Worm (Caenorhabditis elegans): ENCODE measurements around the gene B0310.1.

Gene B0310.1

ce11 chrX:535728-536127, 42.7 kb downstream of the B0310.1 start, which contains the start of gene F28C10.3:
Gene F28C10.3, minus strand, starts transcription at chrX:535828.
- TF ChIP-seq sem-2 (GFP tag; optimal IDR thresholded peaks at IDR 0.05) (no peak), elt-1 (tag; optimal IDR thresholded peaks at IDR 0.05; ENCODE audit: borderline replicate concordance, insufficient read depth) (no peak), pha-4 (tag; optimal IDR thresholded peaks at IDR 0.05) (peak; percentile 49), ham-2 (GFP tag; optimal IDR thresholded peaks at IDR 0.05) (peak; percentile 19), lin-32 (GFP tag; optimal IDR thresholded peaks at IDR 0.05) (no peak), ces-1 (GFP tag; optimal IDR thresholded peaks at IDR 0.05) (peak; percentile 71), nhr-76 (tag; optimal IDR thresholded peaks at IDR 0.05) (no peak), mab-5 (tag; optimal IDR thresholded peaks at IDR 0.05) (no peak), unc-120 (tag; optimal IDR thresholded peaks at IDR 0.05; ENCODE audit: poor library complexity, severe bottlenecking) (peak; percentile 62), elt-3 (tag; optimal IDR thresholded peaks at IDR 0.05) (no peak), snpc-4 (tag; optimal IDR thresholded peaks at IDR 0.05) (no peak), ceh-39 (tag; optimal IDR thresholded peaks at IDR 0.05) (peak; percentile 86), nhr-28 (tag; optimal IDR thresholded peaks at IDR 0.05) (no peak), ceh-43 (GFP tag; optimal IDR thresholded peaks at IDR 0.05) (peak; percentile 15), zip-8 (tag; optimal IDR thresholded peaks at IDR 0.05) (no peak), M03D4.4 (tag; optimal IDR thresholded peaks at IDR 0.05) (no peak), lsy-2 (tag; optimal IDR thresholded peaks at IDR 0.05) (peak; percentile 45), unc-62 (GFP tag; optimal IDR thresholded peaks at IDR 0.05) (peak; percentile 82), nhr-12 (tag; optimal IDR thresholded peaks at IDR 0.05) (no peak), drap-1 (GFP tag; optimal IDR thresholded peaks at IDR 0.05) (no peak), tbx-8 (GFP tag; optimal IDR thresholded peaks at IDR 0.05) (no peak), nhr-2 (tag; optimal IDR thresholded peaks at IDR 0.05) (peak; percentile 16), ceh-83 (GFP tag; optimal IDR thresholded peaks at IDR 0.05) (no peak), nhr-237 (tag; optimal IDR thresholded peaks at IDR 0.05) (peak; percentile 58), mls-2 (tag; optimal IDR thresholded peaks at IDR 0.05) (peak; percentile 37), flh-1 (GFP tag; optimal IDR thresholded peaks at IDR 0.05) (no peak), lin-13 (tag; optimal IDR thresholded peaks at IDR 0.05) (peak; percentile 31), ztf-11 (tag; optimal IDR thresholded peaks at IDR 0.05) (no peak), hlh-1 (tag; optimal IDR thresholded peaks at IDR 0.05) (peak; percentile 11), blmp-1 (tag; optimal IDR thresholded peaks at IDR 0.05) (no peak), sptf-1 (tag; optimal IDR thresholded peaks at IDR 0.05) (peak; percentile 18), mep-1 (tag; optimal IDR thresholded peaks at IDR 0.05) (peak; percentile 42), cnd-1 (tag; optimal IDR thresholded peaks at IDR 0.05) (peak; percentile 23), unc-39 (tag; optimal IDR thresholded peaks at IDR 0.05) (no peak), bed-3 (GFP tag; optimal IDR thresholded peaks at IDR 0.05) (no peak)

ce11 chrX:536365-536764, 43.3 kb downstream of the B0310.1 start:
- TF ChIP-seq lsy-2 (tag; optimal IDR thresholded peaks at IDR 0.05) (no peak), hlh-1 (tag; optimal IDR thresholded peaks at IDR 0.05) (no peak), sptf-1 (tag; optimal IDR thresholded peaks at IDR 0.05) (no peak), mls-2 (tag; optimal IDR thresholded peaks at IDR 0.05) (no peak), ztf-11 (tag; optimal IDR thresholded peaks at IDR 0.05) (no peak), ceh-43 (GFP tag; optimal IDR thresholded peaks at IDR 0.05) (no peak), nhr-76 (tag; optimal IDR thresholded peaks at IDR 0.05) (no peak), bed-3 (GFP tag; optimal IDR thresholded peaks at IDR 0.05) (no peak), unc-62 (GFP tag; optimal IDR thresholded peaks at IDR 0.05) (no peak), ceh-39 (tag; optimal IDR thresholded peaks at IDR 0.05) (no peak), ces-1 (GFP tag; optimal IDR thresholded peaks at IDR 0.05) (no peak), unc-120 (tag; optimal IDR thresholded peaks at IDR 0.05; ENCODE audit: poor library complexity, severe bottlenecking) (no peak), lin-13 (tag; optimal IDR thresholded peaks at IDR 0.05) (no peak)

- TF ChIP-seq elt-3 (tag; optimal IDR thresholded peaks at IDR 0.05) (no peak), tbx-8 (GFP tag; optimal IDR thresholded peaks at IDR 0.05) (no peak), lin-13 (tag; optimal IDR thresholded peaks at IDR 0.05) (no peak), unc-39 (tag; optimal IDR thresholded peaks at IDR 0.05) (no peak), ham-2 (GFP tag; optimal IDR thresholded peaks at IDR 0.05) (no peak), unc-120 (tag; optimal IDR thresholded peaks at IDR 0.05; ENCODE audit: poor library complexity, severe bottlenecking) (no peak), mls-2 (tag; optimal IDR thresholded peaks at IDR 0.05) (no peak), lsy-2 (tag; optimal IDR thresholded peaks at IDR 0.05) (no peak), cnd-1 (tag; optimal IDR thresholded peaks at IDR 0.05) (no peak), ztf-11 (tag; optimal IDR thresholded peaks at IDR 0.05) (no peak), nhr-12 (tag; optimal IDR thresholded peaks at IDR 0.05) (no peak), blmp-1 (tag; optimal IDR thresholded peaks at IDR 0.05) (no peak), bed-3 (GFP tag; optimal IDR thresholded peaks at IDR 0.05) (no peak), M03D4.4 (tag; optimal IDR thresholded peaks at IDR 0.05) (no peak), flh-1 (GFP tag; optimal IDR thresholded peaks at IDR 0.05) (no peak)
Measured at ce11 chrX:538083-538482, 45.1 kb downstream of the B0310.1 start.

Measured in whole organism, mixed stage, embryonic.